Worm (Caenorhabditis elegans) whole organism, L3 larva: ENCODE results near the gene fbf-2.

Experiments
- lsy-12 ChIP-seq: sonication (generic microtip); optimal IDR thresholded peaks from 2 replicates; lab custom pipeline; 2016; ENCODE audit warnings: mild to moderate bottlenecking, missing genetic modification characterization, missing compliant biosample characterization
- skn-1 ChIP-seq: fragments of 150-350 bp; optimal IDR thresholded peaks from 2 replicates; lab custom pipeline; 2014; ENCODE audit warnings: missing biosample characterization, missing genetic modification characterization
- unc-39 ChIP-seq: sonication (generic microtip); optimal IDR thresholded peaks from 4 replicates; lab custom pipeline; 2017; ENCODE audit warnings: missing biosample characterization, missing genetic modification characterization

- TF ChIP-seq lsy-12 (tag; lab: Kevin White, UChicago) (no peak), unc-39 (tag; lab: Kevin White, UChicago) (no peak), skn-1 (no peak)
Observed at ce11 chrII:6055927-6056326, 35.4 kb downstream of the fbf-2 start, which contains the start of gene R12C12.7.
